Worm (Caenorhabditis elegans) whole organism, L1 larva: ENCODE measurements around the gene F35E8.6.

Experiments
- C04F5.9 ChIP-seq: sonication (generic microtip); optimal IDR thresholded peaks from 2 replicates; lab custom pipeline; 2016; ENCODE audit warnings: missing genetic modification characterization, missing compliant biosample characterization
- ama-1 ChIP-seq: fragments of 150-350 bp; optimal IDR thresholded peaks from 2 replicates; lab custom pipeline; 2014
- fkh-10 ChIP-seq: sonication (generic microtip); optimal IDR thresholded peaks from 2 replicates; lab custom pipeline; 2017; ENCODE audit warnings: missing biosample characterization, missing genetic modification reagents, missing genetic modification characterization
- jun-1 ChIP-seq: fragments of 150-350 bp; optimal IDR thresholded peaks from 2 replicates; lab custom pipeline; 2014; ENCODE audit warnings: missing biosample characterization, missing genetic modification reagents, missing genetic modification characterization
- lin-15B ChIP-seq: fragments of 150-350 bp; sonication (generic microtip); optimal IDR thresholded peaks from 3 replicates; lab custom pipeline; 2014; ENCODE audit warnings: missing biosample characterization, missing genetic modification characterization
- mdl-1 ChIP-seq, 2 experiments: fragments of 150-350 bp; optimal IDR thresholded peaks; 2 replicates each; lab custom pipeline; 2014 to 2017; ENCODE audit warnings: missing biosample characterization in 2 of 2, missing genetic modification characterization in 2 of 2, inconsistent platforms in 1 of 2
- nhr-237 ChIP-seq: fragments of 150-350 bp; optimal IDR thresholded peaks from 2 replicates; lab custom pipeline; 2014; ENCODE audit warnings: missing biosample characterization, missing genetic modification characterization
- snpc-4 ChIP-seq: fragments of 150-350 bp; optimal IDR thresholded peaks from 2 replicates; lab custom pipeline; 2014; ENCODE audit warnings: missing biosample characterization, missing genetic modification characterization
- sptf-1 ChIP-seq: fragments of 150-350 bp; optimal IDR thresholded peaks from 2 replicates; lab custom pipeline; 2014; ENCODE audit warnings: missing biosample characterization, missing genetic modification characterization
- unc-62 ChIP-seq: fragments of 150-350 bp; optimal IDR thresholded peaks from 2 replicates; lab custom pipeline; 2014; ENCODE audit warnings: missing biosample characterization, missing genetic modification reagents, missing genetic modification characterization

ce11 chrV:15896671-15897070, 15.3 kb upstream of the F35E8.6 start, which contains the start of gene nhr-213:
- TF ChIP-seq snpc-4 (no peak), nhr-237 (tag; lab: Kevin White, UChicago) (no peak), mdl-1 (tag; optimal IDR thresholded peaks at IDR 0.05; lab: Kevin White, UChicago) (no peak), jun-1 (no peak), ama-1 (lab: Kevin White, UChicago) (no peak), unc-62 (GFP tag; lab: Kevin White, UChicago) (no peak), lin-15B (tag; lab: Kevin White, UChicago) (no peak), C04F5.9 (tag; lab: Kevin White, UChicago) (no peak), sptf-1 (no peak), fkh-10 (no peak)
